Fruit fly (Drosophila melanogaster) whole organism, embryonic: ENCODE results near the gene nonA.

Source experiments
- Ada2b ChIP-seq: fragments of 200-800 bp; sonication (Bioruptor generic); IDR thresholded peaks from 2 replicates; pipeline ENCODE4 v1.3.6; 2022; ENCODE audit warnings: missing biosample characterization, missing genetic modification characterization
- BEAF-32 ChIP-seq: fragments of 200-800 bp; sonication (Bioruptor generic); optimal IDR thresholded peaks from 3 replicates; lab custom pipeline; 2017; ENCODE audit warnings: missing biosample characterization, missing genetic modification characterization, mild to moderate bottlenecking, moderate library complexity, missing genetic modification reagents
- C15 ChIP-seq: fragments of 200-800 bp; sonication (Bioruptor generic); IDR thresholded peaks from 3 replicates; pipeline ENCODE4 v1.3.6; 2022; ENCODE audit warnings: missing biosample characterization, missing genetic modification characterization
- CG11085 ChIP-seq: fragments of 200-800 bp; sonication (Bioruptor generic); IDR thresholded peaks from 2 replicates; pipeline ENCODE4 v1.3.6; 2022; ENCODE audit warnings: missing biosample characterization, missing genetic modification characterization
- CG11695 ChIP-seq: fragments of 200-800 bp; sonication (Bioruptor generic); IDR thresholded peaks from 3 replicates; pipeline ENCODE4 v1.3.6; 2022; ENCODE audit warnings: missing biosample characterization, missing genetic modification characterization
- CG12071 ChIP-seq: fragments of 200-800 bp; sonication (Bioruptor generic); optimal IDR thresholded peaks from 3 replicates; lab custom pipeline; 2018; ENCODE audit warnings: missing biosample characterization, mild to moderate bottlenecking, missing genetic modification characterization
- CG12219 ChIP-seq: fragments of 200-800 bp; sonication (Bioruptor generic); optimal IDR thresholded peaks from 3 replicates; lab custom pipeline; 2018; ENCODE audit warnings: missing biosample characterization, mild to moderate bottlenecking, missing genetic modification characterization
- CG12391 ChIP-seq: fragments of 200-800 bp; sonication (Bioruptor generic); optimal IDR thresholded peaks from 3 replicates; lab custom pipeline; 2018; ENCODE audit warnings: missing biosample characterization, mild to moderate bottlenecking, missing genetic modification characterization, moderate library complexity
- CG13296 ChIP-seq: fragments of 200-800 bp; sonication (Bioruptor generic); optimal IDR thresholded peaks from 3 replicates; lab custom pipeline; 2018; ENCODE audit warnings: missing biosample characterization, mild to moderate bottlenecking, missing genetic modification characterization
- CG13424 ChIP-seq: fragments of 200-800 bp; sonication (Bioruptor generic); optimal IDR thresholded peaks from 2 replicates; lab custom pipeline; 2019; ENCODE audit warnings: missing biosample characterization, mild to moderate bottlenecking, missing genetic modification characterization, moderate library complexity
- CG15696 ChIP-seq: fragments of 200-800 bp; sonication (Bioruptor generic); optimal IDR thresholded peaks from 2 replicates; lab custom pipeline; 2019; ENCODE audit warnings: missing biosample characterization, mild to moderate bottlenecking, missing genetic modification characterization, moderate library complexity
- CG16779 ChIP-seq: fragments of 200-800 bp; sonication (Bioruptor generic); IDR thresholded peaks from 2 replicates; pipeline ENCODE4 v1.3.6; 2022; ENCODE audit warnings: missing biosample characterization, missing genetic modification characterization
- CG16815 ChIP-seq: fragments of 200-800 bp; sonication (Bioruptor generic); optimal IDR thresholded peaks from 3 replicates; lab custom pipeline; 2017; ENCODE audit warnings: missing biosample characterization, mild to moderate bottlenecking, missing genetic modification characterization
- CG17328 ChIP-seq: fragments of 200-800 bp; sonication (Bioruptor generic); IDR thresholded peaks from 2 replicates; pipeline ENCODE4 v1.3.6; 2022; ENCODE audit warnings: missing biosample characterization, missing genetic modification characterization
- CG17568 ChIP-seq: fragments of 200-800 bp; sonication (Bioruptor generic); optimal IDR thresholded peaks from 2 replicates; lab custom pipeline; 2018; ENCODE audit warnings: missing biosample characterization, mild to moderate bottlenecking, missing genetic modification characterization, moderate library complexity
- CG30403 ChIP-seq: fragments of 200-800 bp; sonication (Bioruptor generic); optimal IDR thresholded peaks from 3 replicates; lab custom pipeline; 2016; ENCODE audit warnings: missing biosample characterization, missing genetic modification characterization
- CG31224 ChIP-seq: fragments of 200-800 bp; sonication (Bioruptor generic); IDR thresholded peaks from 2 replicates; pipeline ENCODE4 v1.3.6; 2022; ENCODE audit warnings: missing biosample characterization, missing genetic modification characterization
- CG3407 ChIP-seq: fragments of 200-800 bp; sonication (Bioruptor generic); optimal IDR thresholded peaks from 2 replicates; lab custom pipeline; 2018; ENCODE audit warnings: missing biosample characterization, mild to moderate bottlenecking, missing genetic modification characterization
- CG4282 ChIP-seq: fragments of 200-800 bp; sonication (Bioruptor generic); optimal IDR thresholded peaks from 2 replicates; lab custom pipeline; 2016; ENCODE audit warnings: missing biosample characterization, missing genetic modification characterization
- CG4404 ChIP-seq: fragments of 200-800 bp; sonication (Bioruptor generic); IDR thresholded peaks from 2 replicates; pipeline ENCODE4 v1.3.6; 2022; ENCODE audit warnings: missing biosample characterization, missing genetic modification characterization
- CG4424 ChIP-seq: fragments of 200-800 bp; sonication (Bioruptor generic); optimal IDR thresholded peaks from 3 replicates; lab custom pipeline; 2016; ENCODE audit warnings: missing biosample characterization, missing genetic modification characterization
- CG4707 ChIP-seq: fragments of 200-800 bp; sonication (Bioruptor generic); optimal IDR thresholded peaks from 2 replicates; lab custom pipeline; 2018; ENCODE audit warnings: missing biosample characterization, mild to moderate bottlenecking, missing genetic modification characterization, moderate library complexity
- CG6272 ChIP-seq: fragments of 200-800 bp; sonication (Bioruptor generic); IDR thresholded peaks from 2 replicates; pipeline ENCODE4 v1.3.6; 2022; ENCODE audit warnings: missing biosample characterization, missing genetic modification characterization
- CG9932 ChIP-seq: fragments of 200-800 bp; sonication (Bioruptor generic); IDR thresholded peaks from 2 replicates; pipeline ENCODE4 v1.3.6; 2022; ENCODE audit warnings: missing biosample characterization, missing genetic modification characterization
- E2f1 ChIP-seq: fragments of 200-800 bp; sonication (Bioruptor generic); IDR thresholded peaks from 2 replicates; pipeline ENCODE4 v1.3.6; 2022; ENCODE audit warnings: missing biosample characterization, missing genetic modification characterization
- Ets97D ChIP-seq: fragments of 200-800 bp; sonication (Bioruptor generic); optimal IDR thresholded peaks from 3 replicates; lab custom pipeline; 2016; ENCODE audit warnings: missing biosample characterization, missing genetic modification characterization
- Fer3 ChIP-seq: fragments of 200-800 bp; sonication (Bioruptor generic); optimal IDR thresholded peaks from 2 replicates; lab custom pipeline; 2018; ENCODE audit warnings: missing biosample characterization, mild to moderate bottlenecking, missing genetic modification characterization, moderate library complexity
- GATAe ChIP-seq: fragments of 200-800 bp; sonication (Bioruptor generic); conservative IDR thresholded peaks from 2 replicates; pipeline ENCODE4 v1.3.6; 2022; ENCODE audit warnings: missing biosample characterization, missing genetic modification characterization
- Gsc ChIP-seq: fragments of 200-800 bp; sonication (Bioruptor generic); IDR thresholded peaks from 2 replicates; pipeline ENCODE4 v1.3.6; 2022; ENCODE audit warnings: missing biosample characterization, missing genetic modification characterization
- HLH3B ChIP-seq: fragments of 200-800 bp; sonication (Bioruptor generic); IDR thresholded peaks from 2 replicates; pipeline ENCODE4 v1.3.6; 2022; ENCODE audit warnings: missing biosample characterization, missing genetic modification characterization
- Hand ChIP-seq: fragments of 200-800 bp; sonication (Bioruptor generic); optimal IDR thresholded peaks from 2 replicates; lab custom pipeline; 2017; ENCODE audit warnings: mild to moderate bottlenecking, missing biosample characterization, missing genetic modification reagents, missing genetic modification characterization
- MESR4 ChIP-seq: fragments of 200-800 bp; sonication (Bioruptor generic); optimal IDR thresholded peaks from 2 replicates; lab custom pipeline; 2018; ENCODE audit warnings: missing biosample characterization, mild to moderate bottlenecking, missing genetic modification characterization, moderate library complexity
- Max ChIP-seq: fragments of 200-800 bp; sonication (Bioruptor generic); optimal IDR thresholded peaks from 2 replicates; lab custom pipeline; 2016; ENCODE audit warnings: missing biosample characterization, mild to moderate bottlenecking, missing genetic modification characterization
- PHDP ChIP-seq: fragments of 200-800 bp; sonication (Bioruptor generic); optimal IDR thresholded peaks from 3 replicates; lab custom pipeline; 2018; ENCODE audit warnings: missing biosample characterization, mild to moderate bottlenecking, missing genetic modification characterization, moderate library complexity
- al ChIP-seq: fragments of 200-800 bp; sonication (Bioruptor generic); IDR thresholded peaks from 2 replicates; pipeline ENCODE4 v1.3.6; 2022; ENCODE audit warnings: missing biosample characterization, missing genetic modification characterization
- ase ChIP-seq: fragments of 200-800 bp; sonication (Bioruptor generic); IDR thresholded peaks from 3 replicates; pipeline ENCODE4 v1.3.6; 2022; ENCODE audit warnings: missing biosample characterization, missing genetic modification characterization
- cas ChIP-seq: fragments of 200-800 bp; sonication (Bioruptor generic); IDR thresholded peaks from 2 replicates; pipeline ENCODE4 v1.3.6; 2022; ENCODE audit warnings: missing biosample characterization, missing genetic modification characterization
- ci ChIP-seq: fragments of 200-800 bp; sonication (Bioruptor generic); IDR thresholded peaks from 3 replicates; pipeline ENCODE4 v1.3.6; 2022; ENCODE audit warnings: missing biosample characterization, missing genetic modification characterization
- dm ChIP-seq: fragments of 200-800 bp; sonication (Bioruptor generic); optimal IDR thresholded peaks from 3 replicates; lab custom pipeline; 2016; ENCODE audit warnings: missing biosample characterization, missing genetic modification characterization
- dmrt11E ChIP-seq: fragments of 200-800 bp; sonication (Bioruptor generic); optimal IDR thresholded peaks from 3 replicates; lab custom pipeline; 2018; ENCODE audit warnings: missing biosample characterization, mild to moderate bottlenecking, missing genetic modification characterization, moderate library complexity
- ems ChIP-seq: fragments of 200-800 bp; sonication (Bioruptor generic); optimal IDR thresholded peaks from 3 replicates; lab custom pipeline; 2016; ENCODE audit warnings: missing biosample characterization, missing genetic modification characterization
- gce ChIP-seq: fragments of 200-800 bp; sonication (Bioruptor generic); IDR thresholded peaks from 3 replicates; pipeline ENCODE4 v1.3.6; 2022; ENCODE audit warnings: missing biosample characterization, missing genetic modification characterization
- gem ChIP-seq: fragments of 200-800 bp; sonication (Bioruptor generic); optimal IDR thresholded peaks from 2 replicates; lab custom pipeline; 2019; ENCODE audit warnings: missing biosample characterization, mild to moderate bottlenecking, missing genetic modification characterization, moderate library complexity
- kni ChIP-seq: fragments of 200-800 bp; sonication (Bioruptor generic); optimal IDR thresholded peaks from 3 replicates; lab custom pipeline; 2017; ENCODE audit warnings: mild to moderate bottlenecking, missing biosample characterization, missing genetic modification reagents, missing genetic modification characterization
- mld ChIP-seq: fragments of 200-800 bp; sonication (Bioruptor generic); IDR thresholded peaks from 3 replicates; pipeline ENCODE4 v1.3.6; 2022; ENCODE audit warnings: missing biosample characterization, missing genetic modification characterization; ENCODE audit not compliant: partially characterized antibody
- p53 ChIP-seq: fragments of 200-800 bp; sonication (Bioruptor generic); optimal IDR thresholded peaks from 2 replicates; lab custom pipeline; 2016; ENCODE audit warnings: missing biosample characterization, missing genetic modification characterization
- ranshi ChIP-seq: fragments of 200-800 bp; sonication (Bioruptor generic); IDR thresholded peaks from 2 replicates; pipeline ENCODE4 v1.3.6; 2022; ENCODE audit warnings: missing biosample characterization, missing genetic modification characterization
- sima ChIP-seq: fragments of 200-800 bp; sonication (Bioruptor generic); optimal IDR thresholded peaks from 2 replicates; lab custom pipeline; 2016; ENCODE audit warnings: missing biosample characterization, missing genetic modification characterization
- sob ChIP-seq: fragments of 200-800 bp; sonication (Bioruptor generic); IDR thresholded peaks from 2 replicates; pipeline ENCODE4 v1.3.6; 2022; ENCODE audit warnings: missing biosample characterization, missing genetic modification characterization
- tx ChIP-seq: fragments of 200-800 bp; sonication (Bioruptor generic); optimal IDR thresholded peaks from 2 replicates; lab custom pipeline; 2016; ENCODE audit warnings: missing biosample characterization, missing genetic modification characterization

The nonA gene

dm6 chrX:16320197-16320921 is 41.0 kb upstream of the nonA start, which contains the start of gene Cyp1 (continued):
- TF ChIP-seq CG11695 (GFP tag; lab: Robert Waterston, UW) (no peak), cas (GFP tag; lab: Robert Waterston, UW) (no peak), HLH3B (peak; percentile 19; the same call in 1 of the 2 replicates), dmrt11E (tag; lab: Kevin White, UChicago) (peak; percentile 23), ci (GFP tag; lab: Robert Waterston, UW) (peak; percentile 77), CG4424 (peak; percentile 43), E2f1 (peak; percentile 60), sima (GFP tag; lab: Kevin White, UChicago) (no peak), CG4282 (GFP tag; lab: Kevin White, UChicago) (no peak), CG12071 (GFP tag; lab: Kevin White, UChicago) (no peak), CG17568 (GFP tag; lab: Kevin White, UChicago) (no peak), CG16779 (GFP tag; lab: Robert Waterston, UW) (0 out of 2 replicates have a peak, but pooled peaks have one; percentile 40), Fer3 (tag; lab: Kevin White, UChicago) (no peak), CG9932 (peak; percentile 68), BEAF-32 (GFP tag; lab: Kevin White, UChicago) (peak; percentile 80), gce (GFP tag; lab: Robert Waterston, UW) (peak; percentile 61; the same call in 2 of the 3 replicates), Ets97D (peak; percentile 86), tx (GFP tag; lab: Kevin White, UChicago) (no peak), CG12391 (tag; lab: Kevin White, UChicago) (peak; percentile 19), CG12219 (GFP tag; lab: Kevin White, UChicago) (no peak), CG17328 (no peak), gem (no peak), MESR4 (GFP tag; lab: Kevin White, UChicago) (peak; percentile 82), CG4404 (GFP tag; lab: Robert Waterston, UW) (0 out of 2 replicates have a peak, but pooled peaks have one; percentile 23), dm (GFP tag; lab: Kevin White, UChicago) (peak; percentile 81), Ada2b (GFP tag; lab: Robert Waterston, UW) (0 out of 2 replicates have a peak, but pooled peaks have one; percentile 31), CG3407 (GFP tag; lab: Kevin White, UChicago) (no peak), CG31224 (GFP tag; lab: Robert Waterston, UW) (peak; percentile 30; the same call in 1 of the 2 replicates), CG15696 (no peak), kni (GFP tag; lab: Kevin White, UChicago) (no peak), p53 (GFP tag; lab: Kevin White, UChicago) (no peak), Gsc (GFP tag; lab: Robert Waterston, UW) (no peak), Hand (GFP tag; lab: Kevin White, UChicago) (no peak), CG30403 (GFP tag; lab: Kevin White, UChicago) (peak; percentile 15), CG11085 (GFP tag; lab: Robert Waterston, UW) (no peak), CG16815 (GFP tag; lab: Kevin White, UChicago) (no peak), CG4707 (no peak), CG6272 (GFP tag; lab: Robert Waterston, UW) (peak; percentile 52; the same call in 1 of the 2 replicates), PHDP (tag; lab: Kevin White, UChicago) (peak; percentile 4), GATAe (GFP tag; lab: Robert Waterston, UW) (no peak), Max (GFP tag; lab: Kevin White, UChicago) (peak; percentile 6), sob (GFP tag; lab: Robert Waterston, UW) (peak; percentile 69; the same call in 1 of the 2 replicates), al (GFP tag; lab: Robert Waterston, UW) (0 out of 2 replicates have a peak, but pooled peaks have one; percentile 26), mld (GFP tag; lab: Robert Waterston, UW) (peak; percentile 77; the same call in 1 of the 3 replicates), ems (GFP tag; lab: Kevin White, UChicago) (no peak), ase (peak; percentile 37; the same call in 1 of the 3 replicates), CG13296 (no peak), C15 (GFP tag; lab: Robert Waterston, UW) (no peak), ranshi (GFP tag; lab: Robert Waterston, UW) (peak; percentile 63), CG13424 (peak; percentile 20)
